Worm (Caenorhabditis elegans): ENCODE measurements around the gene dpy-19.

dpy-19 gene

DNA sequence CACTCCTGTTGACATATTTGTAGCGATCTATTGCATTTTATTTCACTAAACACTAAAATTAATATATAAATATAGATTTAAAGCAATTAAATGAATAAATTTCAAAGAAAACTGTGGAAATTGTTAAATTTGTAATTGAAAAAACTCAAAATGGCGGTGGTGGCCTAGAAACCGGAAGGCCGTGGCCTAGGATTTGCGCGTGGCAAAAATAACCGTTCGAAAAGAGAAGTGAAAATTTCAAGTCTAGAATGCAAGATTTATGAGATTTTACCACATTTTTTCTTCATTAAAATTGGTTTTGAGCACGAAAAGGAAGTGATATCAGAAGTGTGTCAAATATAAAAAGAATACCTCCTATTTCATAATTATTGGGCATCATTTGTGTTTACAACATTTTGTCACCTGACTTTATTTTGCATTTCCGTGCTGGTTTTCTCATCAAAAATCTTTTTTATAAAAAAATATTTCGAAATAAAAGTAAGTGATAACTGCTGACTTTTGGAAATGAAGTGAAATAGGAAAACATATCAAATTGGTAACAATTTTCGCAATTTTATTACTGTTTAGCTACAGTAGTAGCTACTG lies 16.5 kb upstream of the dpy-19 start, which contains the start of gene fli-1:
Gene fli-1 (minus strand): TSS at position 58 of the 585 bp plus-strand sequence.
- TF ChIP-seq saeg-2 (GFP tag; IDR thresholded peaks at IDR 0.05) = no peak
- no peak for TF ChIP-seq pha-4 (GFP tag; IDR thresholded peaks at IDR 0.05)
- no peak for TF ChIP-seq pha-4 (tag; optimal IDR thresholded peaks at IDR 0.05)
- TF ChIP-seq ceh-32 (tag; optimal IDR thresholded peaks at IDR 0.05; ENCODE audit: poor library complexity) = no peak
- no peak for TF ChIP-seq ceh-82 (tag; optimal IDR thresholded peaks at IDR 0.05)
- TF ChIP-seq lsy-2 (tag; optimal IDR thresholded peaks at IDR 0.05) = peak in 1 of 2 experiments; percentile 35
- TF ChIP-seq vab-7 (GFP tag; IDR thresholded peaks at IDR 0.05) = no peak
- TF ChIP-seq nhr-102 (tag; optimal IDR thresholded peaks at IDR 0.05) = no peak
- no peak for TF ChIP-seq ama-1 (optimal IDR thresholded peaks at IDR 0.05)
- no peak for TF ChIP-seq nhr-11 (tag; optimal IDR thresholded peaks at IDR 0.05)
- no peak for TF ChIP-seq madf-9 (GFP tag; conservative IDR thresholded peaks at IDR 0.05)
- no peak for TF ChIP-seq dmd-6 (GFP tag; IDR thresholded peaks at IDR 0.05)
- no peak for TF ChIP-seq hmg-1.1 (GFP tag; IDR thresholded peaks at IDR 0.05)
- no peak for TF ChIP-seq mxl-2 (GFP tag; conservative IDR thresholded peaks at IDR 0.05)
- no peak for TF ChIP-seq ces-1 (GFP tag; optimal IDR thresholded peaks at IDR 0.05)
- TF ChIP-seq nhr-77 (tag; optimal IDR thresholded peaks at IDR 0.05) = no peak
- no peak for TF ChIP-seq duxl-1 (tag; optimal IDR thresholded peaks at IDR 0.05; ENCODE audit: poor library complexity)
- no peak for TF ChIP-seq nhr-25 (tag; optimal IDR thresholded peaks at IDR 0.05; ENCODE audit: borderline replicate concordance, insufficient read depth)
- TF ChIP-seq Y5F2A.4 (GFP tag; optimal IDR thresholded peaks at IDR 0.05) = no peak
- peak; percentile 7 for TF ChIP-seq mep-1 (tag; optimal IDR thresholded peaks at IDR 0.05)
- no peak for TF ChIP-seq T26A8.4 (GFP tag; IDR thresholded peaks at IDR 0.05)
- TF ChIP-seq ceh-20 (GFP tag; IDR thresholded peaks at IDR 0.05) = no peak
- no peak for TF ChIP-seq nhr-41 (GFP tag; IDR thresholded peaks at IDR 0.05)
- no peak for TF ChIP-seq F44E2.7 (GFP tag; IDR thresholded peaks at IDR 0.05)
- TF ChIP-seq nhr-237 (tag; optimal IDR thresholded peaks at IDR 0.05) = no peak
- no peak for TF ChIP-seq tag-97 (GFP tag; IDR thresholded peaks at IDR 0.05)
- TF ChIP-seq mes-2 (tag; optimal IDR thresholded peaks at IDR 0.05; ENCODE audit: poor library complexity, severe bottlenecking) = peak; percentile 94
- peak; percentile 22 for TF ChIP-seq hlh-30 (tag; optimal IDR thresholded peaks at IDR 0.05; ENCODE audit: insufficient read depth)
- no peak for TF ChIP-seq egl-27 (tag; optimal IDR thresholded peaks at IDR 0.05)
- no peak for TF ChIP-seq F10B5.3 (tag; optimal IDR thresholded peaks at IDR 0.05)
- TF ChIP-seq aha-1 (tag) = no peak
- TF ChIP-seq F26F4.8 (GFP tag; conservative IDR thresholded peaks at IDR 0.05) = no peak
- TF ChIP-seq hif-1 (tag; optimal IDR thresholded peaks at IDR 0.05) = peak in 1 of 2 experiments; percentile 66
- no peak for TF ChIP-seq dmd-8 (GFP tag; IDR thresholded peaks at IDR 0.05)
- no peak for TF ChIP-seq ZK546.5 (tag; optimal IDR thresholded peaks at IDR 0.05)
- no peak for TF ChIP-seq nhr-76 (tag; optimal IDR thresholded peaks at IDR 0.05)
- TF ChIP-seq aly-2 (tag; optimal IDR thresholded peaks at IDR 0.05) = no peak
- TF ChIP-seq daf-8 (GFP tag; IDR thresholded peaks at IDR 0.05) = no peak
- peak; percentile 39 for TF ChIP-seq dpl-1 (GFP tag; optimal IDR thresholded peaks at IDR 0.05)
- no peak for TF ChIP-seq zag-1 (tag; optimal IDR thresholded peaks at IDR 0.05)
- no peak for TF ChIP-seq zfp-3 (GFP tag; conservative IDR thresholded peaks at IDR 0.05)
- no peak for TF ChIP-seq zip-11 (GFP tag; IDR thresholded peaks at IDR 0.05)
- TF ChIP-seq mxl-3 (GFP tag; optimal IDR thresholded peaks at IDR 0.05) = no peak
- TF ChIP-seq dve-1 (tag; optimal IDR thresholded peaks at IDR 0.05; ENCODE audit: insufficient read depth) = no peak
- TF ChIP-seq T20F7.1 (GFP tag; optimal IDR thresholded peaks at IDR 0.05) = no peak
- TF ChIP-seq nhr-10 (tag; optimal IDR thresholded peaks at IDR 0.05) = no peak
- TF ChIP-seq unc-62 (GFP tag; optimal IDR thresholded peaks at IDR 0.05 in 1 of 2) = no peak
- TF ChIP-seq unc-62 (tag; optimal IDR thresholded peaks at IDR 0.05) = no peak
- no peak for TF ChIP-seq daf-16 (GFP tag; optimal IDR thresholded peaks at IDR 0.05)
- peak; percentile 60 for TF ChIP-seq daf-16 (tag; optimal IDR thresholded peaks at IDR 0.05)
- peak; percentile 90 for TF ChIP-seq unc-130 (GFP tag; optimal IDR thresholded peaks at IDR 0.05)
- TF ChIP-seq lin-38 (GFP tag; IDR thresholded peaks at IDR 0.05) = peak; percentile 60

Data from whole organism, L4 larva.